Worm (Caenorhabditis elegans): ENCODE results near the gene srh-149.

DNA sequence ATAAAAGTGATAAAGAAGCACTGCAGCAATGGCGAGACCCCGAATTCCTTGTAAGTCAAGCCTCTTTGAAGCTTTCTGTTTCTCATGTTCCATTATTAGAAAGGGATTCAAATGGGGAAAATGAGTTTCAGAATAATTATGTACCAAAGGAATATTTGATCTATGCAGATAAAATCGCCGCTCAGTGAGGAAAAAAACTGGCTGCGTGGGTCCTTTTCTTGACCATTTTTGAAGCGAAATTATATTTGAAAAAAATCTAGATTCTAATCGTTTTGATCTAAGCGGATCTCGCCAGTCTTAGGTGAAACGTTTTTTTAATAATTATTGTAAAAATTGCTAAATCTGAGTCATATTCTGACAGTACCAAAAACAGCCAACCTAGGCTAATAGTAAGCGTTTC is 43.7 kb upstream of the srh-149 start, which contains the start of gene oac-42:
- TF ChIP-seq dao-5 (tag; optimal IDR thresholded peaks at IDR 0.05) = no peak
- no peak for TF ChIP-seq him-1 (tag; optimal IDR thresholded peaks at IDR 0.05)
- TF ChIP-seq W03F9.2 (tag; optimal IDR thresholded peaks at IDR 0.05) = no peak
